Worm (Caenorhabditis elegans): ENCODE measurements around the gene grl-19.

DNA sequence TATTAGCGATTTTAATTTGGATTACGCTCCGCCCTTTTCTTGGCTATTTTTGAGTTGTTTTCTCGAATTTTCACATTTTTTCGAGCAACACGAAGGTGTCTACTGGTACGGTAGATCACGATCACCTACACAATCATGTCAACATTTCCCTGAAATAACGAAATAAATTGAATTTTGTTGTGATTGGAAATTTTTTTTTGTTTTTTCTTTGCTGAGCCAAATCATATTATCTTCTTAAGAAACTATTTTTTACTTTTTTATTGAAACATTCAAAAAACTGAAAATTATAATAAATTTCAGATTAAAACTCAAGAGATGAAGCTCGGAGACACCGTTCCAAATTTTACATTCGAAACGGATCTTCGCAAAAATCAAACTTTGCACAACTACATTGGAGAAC lies 34.1 kb downstream of the grl-19 start, which contains the start of gene prdx-6:
- no peak for TF ChIP-seq cey-2 (tag; optimal IDR thresholded peaks at IDR 0.05; ENCODE audit: borderline replicate concordance, insufficient read depth)
- no peak for TF ChIP-seq ama-1 (optimal IDR thresholded peaks at IDR 0.05)
- no peak for TF ChIP-seq set-16 (GFP tag; IDR thresholded peaks at IDR 0.05)
- TF ChIP-seq mdt-29 (GFP tag; IDR thresholded peaks at IDR 0.05): no peak
- TF ChIP-seq madf-9 (GFP tag; conservative IDR thresholded peaks at IDR 0.05): no peak
- no peak for TF ChIP-seq nhr-237 (tag; optimal IDR thresholded peaks at IDR 0.05)
